Worm (Caenorhabditis elegans): Measurements from ENCODE around the gene T05C12.8.
A peak's percentile ranks its signal among the peaks of the same experiment; 100 is the strongest.

Gene T05C12.8

DNA sequence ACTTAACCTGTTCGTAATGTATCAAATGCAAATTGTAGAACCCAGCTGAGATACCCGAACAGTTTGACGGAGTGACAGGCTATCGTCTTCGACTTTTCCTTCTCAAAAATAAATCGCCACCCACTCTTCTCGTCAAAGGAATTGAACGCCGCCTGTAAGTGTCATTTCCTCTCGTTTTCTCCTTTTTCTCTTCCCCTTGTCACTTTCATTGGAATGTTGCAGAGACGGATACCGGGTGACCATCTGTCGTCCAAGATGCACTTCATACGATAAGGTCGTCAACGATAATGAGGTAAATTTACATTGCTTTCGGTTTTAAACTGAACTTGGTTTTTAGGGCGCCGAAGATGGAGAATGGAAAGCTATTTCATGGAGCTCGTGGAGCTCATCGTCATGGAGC, 9.4 kb upstream of the T05C12.8 start:
- TF ChIP-seq lin-13 (tag; optimal IDR thresholded peaks at IDR 0.05) (no peak), blmp-1 (tag; optimal IDR thresholded peaks at IDR 0.05) (peak; percentile 74), unc-62 (GFP tag; optimal IDR thresholded peaks at IDR 0.05) (peak; percentile 43)

DNA sequence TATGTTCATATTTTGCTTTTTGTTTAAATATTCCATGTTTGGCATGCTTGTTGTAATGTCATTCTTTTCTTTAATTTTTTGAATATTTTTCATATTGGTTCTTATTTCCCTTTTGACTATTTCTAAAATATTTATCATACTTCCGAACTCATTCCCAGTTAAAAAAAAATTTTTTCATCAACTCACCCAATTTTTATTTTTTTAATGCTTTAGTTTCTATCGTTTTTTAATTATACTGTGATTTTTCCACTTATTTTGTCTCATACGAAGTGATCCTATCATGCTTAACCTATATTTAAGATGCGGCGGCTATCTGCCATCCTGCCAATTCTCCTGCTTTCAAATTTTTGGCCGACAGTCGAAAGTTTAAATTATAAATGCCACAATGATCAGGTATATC, 8.1 kb upstream of the T05C12.8 start, which contains the start of gene qua-1:
Gene qua-1, plus strand, starts transcription at position 301 of the 400 bp plus-strand sequence.
- TF ChIP-seq mab-5 (tag; optimal IDR thresholded peaks at IDR 0.05) = no peak
- TF ChIP-seq nhr-237 (tag; optimal IDR thresholded peaks at IDR 0.05) = no peak
- no peak for TF ChIP-seq ces-1 (GFP tag; optimal IDR thresholded peaks at IDR 0.05)
- TF ChIP-seq pha-4 (tag; optimal IDR thresholded peaks at IDR 0.05) = no peak
- TF ChIP-seq ham-2 (GFP tag; optimal IDR thresholded peaks at IDR 0.05) = no peak
- no peak for TF ChIP-seq bed-3 (GFP tag; optimal IDR thresholded peaks at IDR 0.05)

DNA sequence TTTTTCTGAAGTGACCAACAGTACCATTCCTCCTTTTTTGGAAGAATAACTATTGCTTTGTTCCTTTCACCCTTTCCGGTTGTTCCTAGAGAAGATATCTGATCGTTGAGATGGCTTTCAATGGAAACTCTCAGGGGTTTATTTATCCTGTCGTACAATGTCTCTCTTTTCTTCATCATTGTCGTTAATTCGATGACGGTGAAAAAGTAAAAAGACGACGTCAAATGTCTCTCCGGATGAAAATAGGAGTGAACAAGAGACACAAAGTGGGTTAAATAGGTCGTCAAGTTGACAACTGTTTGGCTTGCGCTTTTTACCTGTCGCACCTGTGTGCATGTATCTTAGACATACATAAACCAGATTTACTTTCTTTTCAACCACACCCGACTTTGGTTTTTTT, 3.6 kb upstream of the T05C12.8 start:
- TF ChIP-seq mls-2 (tag; optimal IDR thresholded peaks at IDR 0.05) (no peak), mab-5 (tag; optimal IDR thresholded peaks at IDR 0.05) (no peak), ceh-83 (GFP tag; optimal IDR thresholded peaks at IDR 0.05) (no peak), hlh-1 (tag; optimal IDR thresholded peaks at IDR 0.05) (no peak)

DNA sequence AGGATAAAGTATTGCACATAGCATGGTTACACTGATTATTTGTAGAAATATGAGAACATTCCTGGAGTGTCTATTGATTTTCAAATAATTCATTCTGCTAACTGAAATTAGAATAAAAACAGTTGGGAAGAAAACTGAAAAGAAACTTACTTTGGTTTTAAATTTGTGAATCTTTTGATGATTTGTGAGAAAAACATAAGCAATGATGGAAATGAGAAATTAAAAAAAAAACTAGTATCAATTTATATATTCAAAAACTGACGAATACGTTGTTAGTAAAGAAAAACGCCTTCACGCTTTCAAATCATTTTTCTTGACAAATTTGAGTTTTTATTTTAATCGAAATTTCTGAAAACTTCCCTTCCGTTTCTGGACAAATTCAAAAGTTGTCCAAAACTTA, 2.8 kb upstream of the T05C12.8 start, which contains the start of gene T05C12.9:
Gene T05C12.9, minus strand, starts transcription at position 101 of the 400 bp plus-strand sequence.
- TF ChIP-seq lsy-2 (tag; optimal IDR thresholded peaks at IDR 0.05) (no peak), mab-5 (tag; optimal IDR thresholded peaks at IDR 0.05) (no peak), elt-3 (tag; optimal IDR thresholded peaks at IDR 0.05) (no peak), unc-39 (tag; optimal IDR thresholded peaks at IDR 0.05) (no peak), ceh-43 (GFP tag; optimal IDR thresholded peaks at IDR 0.05) (no peak), cnd-1 (tag; optimal IDR thresholded peaks at IDR 0.05) (no peak), ztf-11 (tag; optimal IDR thresholded peaks at IDR 0.05) (no peak), nhr-76 (tag; optimal IDR thresholded peaks at IDR 0.05) (no peak), sem-2 (GFP tag; optimal IDR thresholded peaks at IDR 0.05) (no peak), sptf-1 (tag; optimal IDR thresholded peaks at IDR 0.05) (no peak), M03D4.4 (tag; optimal IDR thresholded peaks at IDR 0.05) (no peak), nhr-237 (tag; optimal IDR thresholded peaks at IDR 0.05) (no peak), unc-62 (GFP tag; optimal IDR thresholded peaks at IDR 0.05) (no peak), snpc-4 (tag; optimal IDR thresholded peaks at IDR 0.05) (no peak), mls-2 (tag; optimal IDR thresholded peaks at IDR 0.05) (no peak)

DNA sequence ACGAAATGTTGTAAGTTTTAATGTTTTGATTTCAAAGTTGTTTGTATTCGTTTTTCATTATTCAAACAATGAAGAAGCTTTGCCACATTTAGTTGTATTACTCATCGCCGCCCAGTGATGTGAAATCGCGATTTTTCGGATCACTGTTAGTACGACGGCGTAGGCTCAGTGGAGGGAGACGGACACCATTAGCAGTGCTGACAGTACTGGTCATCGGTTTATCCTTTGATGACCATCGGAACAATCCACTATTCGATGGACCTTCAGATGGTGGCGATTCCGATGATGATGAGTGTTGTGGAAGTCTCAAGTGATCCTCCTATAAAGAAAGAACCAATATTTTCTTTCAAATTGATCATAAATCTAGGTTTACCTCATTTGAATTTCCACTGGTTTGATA, 2.8 kb downstream of the T05C12.8 start:
- no peak for TF ChIP-seq elt-3 (tag; optimal IDR thresholded peaks at IDR 0.05)
- TF ChIP-seq ces-1 (GFP tag; optimal IDR thresholded peaks at IDR 0.05) = no peak

DNA sequence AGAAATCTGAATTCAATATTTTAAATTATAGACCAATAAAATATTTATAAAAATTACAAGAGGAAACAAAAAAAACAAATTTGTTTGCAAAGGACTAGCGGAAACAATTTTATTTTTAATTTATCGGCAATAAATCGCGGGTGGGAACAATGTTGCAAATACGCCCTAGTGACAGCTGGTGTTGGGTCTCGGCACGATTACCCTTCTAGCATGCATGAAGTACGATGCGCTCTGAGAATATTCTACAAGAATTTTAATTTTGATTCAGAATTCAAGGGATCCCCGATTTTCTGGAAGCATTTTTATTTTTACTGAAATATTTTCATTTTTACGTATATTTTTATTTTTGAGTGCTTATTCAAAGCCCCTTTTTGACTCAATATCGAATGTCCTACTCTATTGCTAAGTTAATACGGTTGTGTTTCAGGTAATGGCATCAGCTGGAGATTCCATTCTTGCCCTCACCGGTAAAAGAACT, 5.3 kb downstream of the T05C12.8 start, which contains the start of the genes mig-5 and cct-1:
Gene mig-5, minus strand, starts transcription at position 8 of the 478 bp plus-strand sequence.
Gene cct-1, plus strand, starts transcription at position 428 of the 478 bp plus-strand sequence.
- TF ChIP-seq nhr-2 (tag; optimal IDR thresholded peaks at IDR 0.05) (peak; percentile 60), lin-13 (tag; optimal IDR thresholded peaks at IDR 0.05) (peak; percentile 91), unc-120 (tag; optimal IDR thresholded peaks at IDR 0.05; ENCODE audit: poor library complexity, severe bottlenecking) (no peak), lsy-2 (tag; optimal IDR thresholded peaks at IDR 0.05) (peak; percentile 100), drap-1 (GFP tag; optimal IDR thresholded peaks at IDR 0.05) (peak; percentile 40), ztf-11 (tag; optimal IDR thresholded peaks at IDR 0.05) (no peak), ceh-83 (GFP tag; optimal IDR thresholded peaks at IDR 0.05) (no peak), nhr-12 (tag; optimal IDR thresholded peaks at IDR 0.05) (no peak), zip-8 (tag; optimal IDR thresholded peaks at IDR 0.05) (no peak), ceh-39 (tag; optimal IDR thresholded peaks at IDR 0.05) (peak; percentile 91), bed-3 (GFP tag; optimal IDR thresholded peaks at IDR 0.05) (no peak), nhr-237 (tag; optimal IDR thresholded peaks at IDR 0.05) (peak; percentile 96), tbx-8 (GFP tag; optimal IDR thresholded peaks at IDR 0.05) (no peak), unc-39 (tag; optimal IDR thresholded peaks at IDR 0.05) (no peak), cnd-1 (tag; optimal IDR thresholded peaks at IDR 0.05) (peak; percentile 96), elt-1 (tag; optimal IDR thresholded peaks at IDR 0.05; ENCODE audit: borderline replicate concordance, insufficient read depth) (no peak), sem-2 (GFP tag; optimal IDR thresholded peaks at IDR 0.05) (no peak), mep-1 (tag; optimal IDR thresholded peaks at IDR 0.05) (peak; percentile 98), unc-62 (GFP tag; optimal IDR thresholded peaks at IDR 0.05) (peak; percentile 86), elt-3 (tag; optimal IDR thresholded peaks at IDR 0.05) (no peak), M03D4.4 (tag; optimal IDR thresholded peaks at IDR 0.05) (peak; percentile 61), mab-5 (tag; optimal IDR thresholded peaks at IDR 0.05) (peak; percentile 70), ceh-43 (GFP tag; optimal IDR thresholded peaks at IDR 0.05) (peak; percentile 8), sptf-1 (tag; optimal IDR thresholded peaks at IDR 0.05) (peak; percentile 67), ham-2 (GFP tag; optimal IDR thresholded peaks at IDR 0.05) (peak; percentile 40), flh-1 (GFP tag; optimal IDR thresholded peaks at IDR 0.05) (no peak), lin-32 (GFP tag; optimal IDR thresholded peaks at IDR 0.05) (peak; percentile 59), snpc-4 (tag; optimal IDR thresholded peaks at IDR 0.05) (no peak), ces-1 (GFP tag; optimal IDR thresholded peaks at IDR 0.05) (peak; percentile 87), mls-2 (tag; optimal IDR thresholded peaks at IDR 0.05) (no peak), pha-4 (tag; optimal IDR thresholded peaks at IDR 0.05) (peak; percentile 96), hlh-1 (tag; optimal IDR thresholded peaks at IDR 0.05) (peak; percentile 87), nhr-76 (tag; optimal IDR thresholded peaks at IDR 0.05) (no peak), nhr-28 (tag; optimal IDR thresholded peaks at IDR 0.05) (no peak), blmp-1 (tag; optimal IDR thresholded peaks at IDR 0.05) (peak; percentile 40)

All from whole organism, mixed stage, embryonic.